Fruit fly (Drosophila melanogaster): ENCODE data around the gene CG5004.

dm6 chrX:17090585-17090984, 16.8 kb upstream of the CG5004 start:
- TF ChIP-seq pan (optimal IDR thresholded peaks at IDR 0.05): no peak
- TF ChIP-seq GATAd (GFP tag; optimal IDR thresholded peaks at IDR 0.05): no peak

Data from whole organism, wandering third instar larva.